Worm (Caenorhabditis elegans) whole organism, L4 larva: Measurements from ENCODE around the gene talp-3.

ENCODE experiments used
- ceh-28 ChIP-seq: fragments of 150-350 bp; optimal IDR thresholded peaks from 2 replicates; lab custom pipeline; 2014; ENCODE audit warnings: missing biosample characterization, missing genetic modification reagents, missing genetic modification characterization
- ceh-32 ChIP-seq: sonication (generic microtip); optimal IDR thresholded peaks from 2 replicates; lab custom pipeline; 2016; ENCODE audit warnings: mild to moderate bottlenecking, missing genetic modification characterization, missing compliant biosample characterization; ENCODE audit not compliant: poor library complexity
- lin-39 ChIP-seq: fragments of 150-350 bp; optimal IDR thresholded peaks from 2 replicates; lab custom pipeline; 2014; ENCODE audit warnings: missing biosample characterization, missing genetic modification reagents, missing genetic modification characterization
- nhr-28 ChIP-seq: fragments of 150-350 bp; optimal IDR thresholded peaks from 2 replicates; lab custom pipeline; 2014; ENCODE audit warnings: missing biosample characterization, missing genetic modification characterization
- unc-62 ChIP-seq, 3 experiments: fragments of 150-350 bp in 1 of 3; sonication (generic microtip); optimal IDR thresholded peaks in 2 of 3; peaks in 1 of 3; 1 replicate in 1 of 3; 2 replicates in 2 of 3; lab custom pipeline; 2014 to 2017; ENCODE audit warnings: missing biosample characterization in 3 of 3, missing genetic modification characterization in 3 of 3, missing genetic modification reagents in 3 of 3, missing genotype in 1 of 3

DNA sequence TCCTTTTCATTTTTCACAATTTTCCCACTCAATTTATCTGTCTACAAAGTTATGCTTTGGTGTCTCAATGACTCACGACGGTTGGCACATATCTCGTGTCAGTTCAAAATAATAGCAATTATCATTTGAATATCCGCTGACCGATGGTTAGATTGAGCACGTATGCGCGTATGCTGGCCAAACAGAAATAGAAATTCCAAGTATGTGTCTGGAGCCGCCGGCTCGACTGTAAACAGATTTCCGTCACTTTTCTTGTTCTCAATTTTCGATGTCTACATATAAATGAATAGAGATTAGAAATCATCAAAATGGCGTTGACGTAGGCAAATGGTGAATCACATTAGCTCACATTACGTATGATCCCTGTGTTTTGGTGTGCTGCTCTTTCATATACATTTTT lies 32.1 kb downstream of the talp-3 start:
- TF ChIP-seq nhr-28, result no peak
- TF ChIP-seq lin-39 (tag; lab: Kevin White, UChicago), result no peak
- peak in 1 of 2 experiments; percentile 71 for TF ChIP-seq unc-62 (GFP tag; optimal IDR thresholded peaks at IDR 0.05 in 1 of 2; lab: Kevin White, UChicago)
- no peak for TF ChIP-seq unc-62 (tag; optimal IDR thresholded peaks at IDR 0.05; lab: Kevin White, UChicago)
- no peak for TF ChIP-seq ceh-28 (tag; lab: Kevin White, UChicago)
- TF ChIP-seq ceh-32 (tag; lab: Kevin White, UChicago), result no peak
